Fruit fly (Drosophila melanogaster): ENCODE data around the gene woc.

woc gene

dm6 chr3R:27212979-27213580, 50.8 kb downstream of the woc start:
- TF ChIP-seq Sox14 (GFP tag; optimal IDR thresholded peaks at IDR 0.05) (no peak), CG6808 (GFP tag; optimal IDR thresholded peaks at IDR 0.05) (no peak), acj6 (GFP tag; optimal IDR thresholded peaks at IDR 0.05) (no peak), CG6163 (GFP tag; IDR thresholded peaks at IDR 0.05) (no peak), ss (GFP tag; optimal IDR thresholded peaks at IDR 0.05) (no peak), Smox (GFP tag; optimal IDR thresholded peaks at IDR 0.05) (no peak), fd59A (GFP tag; optimal IDR thresholded peaks at IDR 0.05) (no peak)

DNA sequence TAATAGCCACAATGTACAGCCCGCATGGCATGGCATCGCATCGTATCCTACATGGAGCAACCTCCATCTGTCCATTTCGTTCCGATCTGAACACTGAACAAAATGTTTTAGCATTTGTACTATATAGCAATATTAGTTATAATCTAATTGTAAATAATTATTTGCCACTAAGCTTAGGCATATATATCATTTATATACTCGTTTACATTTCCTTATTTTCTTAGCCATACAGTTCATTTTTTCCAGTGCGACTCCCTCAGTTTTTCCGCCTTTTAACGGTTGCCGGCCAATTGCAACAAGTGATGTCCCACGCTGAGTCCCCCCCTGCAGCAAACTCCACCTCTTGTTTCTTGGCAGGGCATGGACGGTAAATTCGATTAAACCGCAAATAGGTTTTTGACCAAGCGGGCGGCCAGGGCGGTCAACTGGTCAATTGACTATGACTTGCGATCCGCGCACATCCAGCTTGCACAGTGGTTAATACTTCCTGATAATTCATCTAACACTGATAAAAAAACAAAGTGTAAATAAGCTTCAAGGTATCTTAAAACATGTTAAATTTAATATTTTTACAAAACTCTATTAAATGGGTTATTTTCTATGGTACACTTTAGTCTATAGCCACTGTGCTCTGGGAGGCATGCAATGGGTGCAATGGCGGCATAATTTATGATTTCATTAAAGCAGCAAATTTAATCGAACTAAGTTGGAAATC, 54.1 kb downstream of the woc start:
- TF ChIP-seq dsx (GFP tag; optimal IDR thresholded peaks at IDR 0.05; ENCODE audit: poor library complexity, severe bottlenecking) (no peak), acj6 (GFP tag; optimal IDR thresholded peaks at IDR 0.05) (no peak), cyc (GFP tag; optimal IDR thresholded peaks at IDR 0.05) (no peak), Hr38 (GFP tag; optimal IDR thresholded peaks at IDR 0.05) (no peak), vri (GFP tag; optimal IDR thresholded peaks at IDR 0.05) (no peak), CG8632 (GFP tag; optimal IDR thresholded peaks at IDR 0.05) (no peak), CG8319 (GFP tag; optimal IDR thresholded peaks at IDR 0.05) (no peak), eg (GFP tag; IDR thresholded peaks at IDR 0.05) (peak; percentile 73), fkh (GFP tag; optimal IDR thresholded peaks at IDR 0.05) (no peak), esn (GFP tag; optimal IDR thresholded peaks at IDR 0.05) (no peak), Eip93F (GFP tag; optimal IDR thresholded peaks at IDR 0.05) (no peak), net (GFP tag; optimal IDR thresholded peaks at IDR 0.05) (no peak), CG3032 (tag; optimal IDR thresholded peaks at IDR 0.05) (no peak), Sox14 (GFP tag; optimal IDR thresholded peaks at IDR 0.05) (no peak), Eip78C (GFP tag) (peak; percentile 48), CG1621 (tag; optimal IDR thresholded peaks at IDR 0.05) (no peak), spab (GFP tag; optimal IDR thresholded peaks at IDR 0.05) (no peak), CG11762 (GFP tag; optimal IDR thresholded peaks at IDR 0.05; ENCODE audit: insufficient read depth) (no peak), Sox15 (GFP tag; optimal IDR thresholded peaks at IDR 0.05) (no peak), CG6276 (GFP tag; optimal IDR thresholded peaks at IDR 0.05) (peak; percentile 39), Smox (GFP tag; optimal IDR thresholded peaks at IDR 0.05) (no peak), lz (GFP tag; optimal IDR thresholded peaks at IDR 0.05) (no peak), CG10631 (GFP tag; optimal IDR thresholded peaks at IDR 0.05) (no peak), CG9139 (GFP tag; optimal IDR thresholded peaks at IDR 0.05) (no peak), CG11902 (GFP tag; optimal IDR thresholded peaks at IDR 0.05) (no peak), dac (GFP tag; optimal IDR thresholded peaks at IDR 0.05) (no peak), Sox102F (GFP tag; optimal IDR thresholded peaks at IDR 0.05) (no peak), CG15336 (GFP tag; IDR thresholded peaks at IDR 0.05) (peak; percentile 53), achi (GFP tag; optimal IDR thresholded peaks at IDR 0.05) (no peak), CG31627 (GFP tag; optimal IDR thresholded peaks at IDR 0.05) (no peak), CG6808 (GFP tag; optimal IDR thresholded peaks at IDR 0.05) (no peak), pdm3 (GFP tag; optimal IDR thresholded peaks at IDR 0.05) (peak; percentile 27), topi (GFP tag; optimal IDR thresholded peaks at IDR 0.05) (no peak), fd85E (GFP tag; optimal IDR thresholded peaks at IDR 0.05) (no peak), CG11294 (GFP tag; IDR thresholded peaks at IDR 0.05) (no peak), Eip75B (GFP tag; optimal IDR thresholded peaks at IDR 0.05) (no peak), CG6163 (GFP tag; IDR thresholded peaks at IDR 0.05) (peak; percentile 54), OdsH (GFP tag; optimal IDR thresholded peaks at IDR 0.05) (no peak), ss (GFP tag; optimal IDR thresholded peaks at IDR 0.05) (no peak), Hr4 (GFP tag; optimal IDR thresholded peaks at IDR 0.05) (peak; percentile 40), CG34406 (GFP tag; optimal IDR thresholded peaks at IDR 0.05) (no peak), CG7368 (GFP tag; optimal IDR thresholded peaks at IDR 0.05) (no peak), svp (GFP tag) (peak; percentile 34), Lpt (GFP tag; optimal IDR thresholded peaks at IDR 0.05) (no peak), CG6792 (GFP tag; optimal IDR thresholded peaks at IDR 0.05) (no peak), Met (GFP tag; optimal IDR thresholded peaks at IDR 0.05) (no peak), Blimp-1 (GFP tag; optimal IDR thresholded peaks at IDR 0.05) (no peak)
